3 fruit fly cellular contexts compared by ENCODE assay signal in genomic region chr2L:7984059-7984800, dm6.
A peak's percentile ranks its signal among the peaks of the same experiment; 100 is the strongest.
TF ChIP-seq lines count a peak whose summit lies in the region.

TSS of gene Snoo (minus strand) at chr2L:7984196.

TF ChIP-seq in whole organism, embryonic, 481 proteins besides CTCF, POLR2A, EP300 and RAD21 (continued from another document and continues in another):
- no peak for TF ChIP-seq CG6813 (GFP tag; optimal IDR thresholded peaks at IDR 0.05; lab: Kevin White, UChicago)
- TF ChIP-seq cad (GFP tag; optimal IDR thresholded peaks at IDR 0.05; lab: Kevin White, UChicago), result no peak
- peak; percentile 12 for TF ChIP-seq CG10267 (tag; optimal IDR thresholded peaks at IDR 0.05; lab: Kevin White, UChicago)
- TF ChIP-seq Nf-YA (GFP tag; IDR thresholded peaks at IDR 0.05; lab: Robert Waterston, UW), result no peak
- peak; percentile 18 for TF ChIP-seq grau (tag; optimal IDR thresholded peaks at IDR 0.05; lab: Kevin White, UChicago)
- TF ChIP-seq Nf-YC (tag; optimal IDR thresholded peaks at IDR 0.05; lab: Kevin White, UChicago), result peak; percentile 13
- TF ChIP-seq NC2β (GFP tag; optimal IDR thresholded peaks at IDR 0.05; lab: Kevin White, UChicago), result no peak
- no peak for TF ChIP-seq gt (GFP tag; IDR thresholded peaks at IDR 0.05; lab: Robert Waterston, UW)
- peak; percentile 3 for TF ChIP-seq Blimp-1 (GFP tag; optimal IDR thresholded peaks at IDR 0.05; lab: Kevin White, UChicago)
- TF ChIP-seq Ravus (GFP tag; IDR thresholded peaks at IDR 0.05; lab: Robert Waterston, UW), result no peak
- TF ChIP-seq Sry-β (GFP tag; optimal IDR thresholded peaks at IDR 0.05; lab: Kevin White, UChicago), result no peak
- TF ChIP-seq H15 (GFP tag; IDR thresholded peaks at IDR 0.05; lab: Robert Waterston, UW), result no peak
- peak; percentile 2 for TF ChIP-seq salm (tag; optimal IDR thresholded peaks at IDR 0.05; lab: Kevin White, UChicago)
- peak; percentile 46; the same call in 2 of the 3 replicates for TF ChIP-seq CG34224 (GFP tag; IDR thresholded peaks at IDR 0.05; lab: Robert Waterston, UW; ENCODE audit: partially characterized antibody)
- TF ChIP-seq CG4424 (GFP tag; optimal IDR thresholded peaks at IDR 0.05; lab: Kevin White, UChicago), result no peak
- TF ChIP-seq CG12769 (tag; optimal IDR thresholded peaks at IDR 0.05; lab: Kevin White, UChicago), result no peak
- TF ChIP-seq Side (GFP tag; optimal IDR thresholded peaks at IDR 0.05; lab: Kevin White, UChicago), result no peak
- TF ChIP-seq CG11398 (GFP tag; optimal IDR thresholded peaks at IDR 0.05; lab: Kevin White, UChicago), result no peak
- no peak for TF ChIP-seq Bdp1 (GFP tag; optimal IDR thresholded peaks at IDR 0.05; lab: Kevin White, UChicago)
- no peak for TF ChIP-seq Mes4 (GFP tag; optimal IDR thresholded peaks at IDR 0.05; lab: Kevin White, UChicago)
- no peak for TF ChIP-seq CG11456 (GFP tag; IDR thresholded peaks at IDR 0.05; lab: Robert Waterston, UW)
- TF ChIP-seq Sry-δ (GFP tag; optimal IDR thresholded peaks at IDR 0.05; lab: Kevin White, UChicago), result peak; percentile 0
- no peak for TF ChIP-seq pho (GFP tag; optimal IDR thresholded peaks at IDR 0.05; lab: Kevin White, UChicago)
- 0 out of 2 replicates have a peak, but pooled peaks have one; percentile 46 for TF ChIP-seq sna (GFP tag; IDR thresholded peaks at IDR 0.05; lab: Robert Waterston, UW; ENCODE audit: partially characterized antibody)
- peak; percentile 64; the same call in 2 of the 3 replicates for TF ChIP-seq zen2 (GFP tag; IDR thresholded peaks at IDR 0.05; lab: Robert Waterston, UW; ENCODE audit: partially characterized antibody)
- no peak for TF ChIP-seq CG1647 (GFP tag; optimal IDR thresholded peaks at IDR 0.05; lab: Kevin White, UChicago)
- TF ChIP-seq CG2202 (tag; optimal IDR thresholded peaks at IDR 0.05; lab: Kevin White, UChicago), result no peak
- TF ChIP-seq Dip3 (GFP tag; optimal IDR thresholded peaks at IDR 0.05; lab: Kevin White, UChicago), result no peak
- no peak for TF ChIP-seq CG14710 (tag; optimal IDR thresholded peaks at IDR 0.05; lab: Kevin White, UChicago)
- TF ChIP-seq row (GFP tag; IDR thresholded peaks at IDR 0.05; lab: Robert Waterston, UW), result peak; percentile 7; the same call in 1 of the 3 replicates
- TF ChIP-seq Lhr (GFP tag; optimal IDR thresholded peaks at IDR 0.05; lab: Kevin White, UChicago), result peak; percentile 57
- TF ChIP-seq CG10462 (GFP tag; optimal IDR thresholded peaks at IDR 0.05; lab: Kevin White, UChicago), result no peak
- peak; percentile 18 for TF ChIP-seq CG6854 (GFP tag; optimal IDR thresholded peaks at IDR 0.05; lab: Kevin White, UChicago)
- TF ChIP-seq CG13287 (GFP tag; IDR thresholded peaks at IDR 0.05; lab: Robert Waterston, UW; ENCODE audit: partially characterized antibody), result peak; percentile 64
- no peak for TF ChIP-seq psq (GFP tag; optimal IDR thresholded peaks at IDR 0.05; lab: Kevin White, UChicago)
- TF ChIP-seq Ets97D (GFP tag; optimal IDR thresholded peaks at IDR 0.05; lab: Kevin White, UChicago), result peak; percentile 10
- TF ChIP-seq odd (GFP tag; optimal IDR thresholded peaks at IDR 0.05; lab: Kevin White, UChicago), result no peak
- TF ChIP-seq Awh (GFP tag; IDR thresholded peaks at IDR 0.05; lab: Robert Waterston, UW), result no peak
- TF ChIP-seq CG12071 (GFP tag; optimal IDR thresholded peaks at IDR 0.05; lab: Kevin White, UChicago), result no peak
- TF ChIP-seq CG30403 (GFP tag; optimal IDR thresholded peaks at IDR 0.05; lab: Kevin White, UChicago), result no peak
- no peak for TF ChIP-seq Fer3 (tag; optimal IDR thresholded peaks at IDR 0.05; lab: Kevin White, UChicago)
- TF ChIP-seq NfI (GFP tag; optimal IDR thresholded peaks at IDR 0.05; lab: Kevin White, UChicago), result peak; percentile 20
- TF ChIP-seq mirr (GFP tag; optimal IDR thresholded peaks at IDR 0.05; lab: Kevin White, UChicago), result peak; percentile 45
- TF ChIP-seq Med (GFP tag; lab: Kevin White, UChicago), result peak; percentile 85

TF ChIP-seq in whole organism, prepupa, 60 proteins besides CTCF, POLR2A, EP300 and RAD21 (continued from another document):
- TF ChIP-seq dsx (GFP tag; optimal IDR thresholded peaks at IDR 0.05; lab: Kevin White, UChicago; ENCODE audit: poor library complexity, severe bottlenecking) (peak; percentile 46), CG6276 (GFP tag; optimal IDR thresholded peaks at IDR 0.05; lab: Kevin White, UChicago) (no peak), vri (GFP tag; optimal IDR thresholded peaks at IDR 0.05; lab: Kevin White, UChicago) (peak; percentile 17), achi (GFP tag; optimal IDR thresholded peaks at IDR 0.05; lab: Kevin White, UChicago) (no peak), CG6854 (GFP tag; optimal IDR thresholded peaks at IDR 0.05; lab: Kevin White, UChicago) (no peak), OdsH (GFP tag; optimal IDR thresholded peaks at IDR 0.05; lab: Kevin White, UChicago) (no peak), esn (GFP tag; optimal IDR thresholded peaks at IDR 0.05; lab: Kevin White, UChicago) (no peak), CG10669 (GFP tag; optimal IDR thresholded peaks at IDR 0.05; lab: Kevin White, UChicago) (no peak), CG3032 (tag; optimal IDR thresholded peaks at IDR 0.05; lab: Kevin White, UChicago) (no peak), CG34406 (GFP tag; optimal IDR thresholded peaks at IDR 0.05; lab: Kevin White, UChicago) (no peak), Sox15 (GFP tag; optimal IDR thresholded peaks at IDR 0.05; lab: Kevin White, UChicago) (no peak), eg (GFP tag; IDR thresholded peaks at IDR 0.05; lab: Robert Waterston, UW) (peak; percentile 50; the same call in 2 of the 3 replicates), fkh (GFP tag; optimal IDR thresholded peaks at IDR 0.05; lab: Kevin White, UChicago) (no peak), CG31627 (GFP tag; optimal IDR thresholded peaks at IDR 0.05; lab: Kevin White, UChicago) (no peak), CG8119 (GFP tag; IDR thresholded peaks at IDR 0.05; lab: Robert Waterston, UW) (peak; percentile 23; the same call in 2 of the 3 replicates), CG16779 (tag; optimal IDR thresholded peaks at IDR 0.05; lab: Kevin White, UChicago) (no peak), dac (GFP tag; optimal IDR thresholded peaks at IDR 0.05; lab: Kevin White, UChicago) (no peak), Hr39 (GFP tag; optimal IDR thresholded peaks at IDR 0.05; lab: Kevin White, UChicago) (no peak), pdm3 (GFP tag; optimal IDR thresholded peaks at IDR 0.05; lab: Kevin White, UChicago) (no peak), CG32006 (GFP tag; optimal IDR thresholded peaks at IDR 0.05; lab: Kevin White, UChicago) (no peak), acj6 (GFP tag; optimal IDR thresholded peaks at IDR 0.05; lab: Kevin White, UChicago) (no peak), Eip75B (GFP tag; optimal IDR thresholded peaks at IDR 0.05; lab: Kevin White, UChicago) (no peak), CG3919 (GFP tag; optimal IDR thresholded peaks at IDR 0.05; lab: Kevin White, UChicago) (peak; percentile 43), Ets21C (GFP tag; optimal IDR thresholded peaks at IDR 0.05; lab: Kevin White, UChicago) (no peak), CG8319 (GFP tag; optimal IDR thresholded peaks at IDR 0.05; lab: Kevin White, UChicago) (no peak), CG15336 (GFP tag; IDR thresholded peaks at IDR 0.05; lab: Robert Waterston, UW) (peak; percentile 39; the same call in 1 of the 2 replicates), Eip78C (GFP tag; lab: Kevin White, UChicago) (peak; percentile 75), CG1621 (tag; optimal IDR thresholded peaks at IDR 0.05; lab: Kevin White, UChicago) (no peak), CG6792 (GFP tag; optimal IDR thresholded peaks at IDR 0.05; lab: Kevin White, UChicago) (no peak), fd59A (GFP tag; optimal IDR thresholded peaks at IDR 0.05; lab: Kevin White, UChicago) (no peak), CG4318 (GFP tag; optimal IDR thresholded peaks at IDR 0.05; lab: Kevin White, UChicago) (no peak), fd85E (GFP tag; optimal IDR thresholded peaks at IDR 0.05; lab: Kevin White, UChicago) (no peak), CG11762 (GFP tag; optimal IDR thresholded peaks at IDR 0.05; lab: Kevin White, UChicago; ENCODE audit: insufficient read depth) (no peak), Eip93F (GFP tag; optimal IDR thresholded peaks at IDR 0.05; lab: Kevin White, UChicago) (no peak)

TF ChIP-seq in whole organism, wandering third instar larva, 38 proteins besides CTCF, POLR2A, EP300 and RAD21 (continued from another document):
- TF ChIP-seq brk (GFP tag; optimal IDR thresholded peaks at IDR 0.05; lab: Kevin White, UChicago) (no peak), CrebA (GFP tag; optimal IDR thresholded peaks at IDR 0.05; lab: Kevin White, UChicago; ENCODE audit: borderline replicate concordance) (peak; percentile 81)
